Worm (Caenorhabditis elegans) whole organism, L4/young adult: ENCODE data around the gene crh-2.

ENCODE experiments used
- W03F9.2 ChIP-seq: fragments of 150-350 bp; optimal IDR thresholded peaks from 2 replicates; lab custom pipeline; 2014; ENCODE audit warnings: missing biosample characterization, missing genetic modification characterization
- dao-5 ChIP-seq: sonication (generic microtip); optimal IDR thresholded peaks from 2 replicates; lab custom pipeline; 2016; ENCODE audit warnings: missing genotype, missing genetic modification characterization, moderate library complexity, missing compliant biosample characterization
- him-1 ChIP-seq: sonication (generic microtip); optimal IDR thresholded peaks from 2 replicates; lab custom pipeline; 2016; ENCODE audit warnings: missing genotype, missing genetic modification reagents, missing genetic modification characterization, missing compliant biosample characterization

DNA sequence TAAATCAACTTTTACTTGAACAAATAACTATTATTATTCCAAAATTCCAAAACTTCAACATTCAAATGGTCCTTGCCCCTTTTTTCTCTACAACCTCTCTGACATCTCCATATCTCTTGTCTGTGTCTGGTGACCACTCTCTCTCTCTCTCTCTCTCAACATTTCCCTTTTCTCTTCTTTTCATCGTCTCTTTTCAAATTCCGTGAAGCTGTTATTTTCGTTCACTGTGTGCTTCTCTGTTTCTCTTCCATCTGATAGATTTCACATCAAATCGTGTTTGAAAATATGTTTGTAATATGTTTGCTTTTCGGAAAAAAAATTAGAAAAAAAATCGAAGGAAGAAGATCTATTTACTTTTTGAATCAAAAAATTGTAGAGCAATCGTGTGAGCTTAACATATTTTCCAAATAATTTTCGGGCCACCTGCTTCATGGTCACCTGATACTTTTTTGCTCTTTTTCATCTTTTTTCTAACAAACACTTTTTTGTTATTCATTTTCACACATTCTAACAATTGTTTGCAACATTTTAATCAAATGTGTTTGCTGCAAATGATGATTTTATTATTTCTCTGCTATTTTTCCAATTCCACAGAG lies 13.7 kb upstream of the crh-2 start:
- TF ChIP-seq dao-5: no peak
- no peak for TF ChIP-seq him-1
- TF ChIP-seq W03F9.2 (tag; lab: Kevin White, UChicago): no peak
